Worm (Caenorhabditis elegans) whole organism, L2 larva: Measurements from ENCODE around the gene E01G6.2.

Experiments used
- C34F6.9 ChIP-seq: fragments of 150-350 bp; optimal IDR thresholded peaks from 2 replicates; lab custom pipeline; 2014; ENCODE audit warnings: missing biosample characterization, missing genetic modification characterization
- R02D3.7 ChIP-seq: fragments of 150-350 bp; optimal IDR thresholded peaks from 2 replicates; lab custom pipeline; 2014; ENCODE audit warnings: missing biosample characterization, missing genetic modification characterization
- Y55F3AM.14 ChIP-seq: fragments of 200-800 bp; sonication (Bioruptor generic); optimal IDR thresholded peaks from 2 replicates; lab custom pipeline; 2018; ENCODE audit warnings: mild to moderate bottlenecking, missing genetic modification characterization, missing compliant biosample characterization
- ZK546.5 ChIP-seq: sonication (generic microtip); optimal IDR thresholded peaks from 2 replicates; lab custom pipeline; 2017; ENCODE audit warnings: missing biosample characterization, missing genetic modification characterization
- alr-1 ChIP-seq: fragments of 150-350 bp; optimal IDR thresholded peaks from 2 replicates; lab custom pipeline; 2014; ENCODE audit warnings: missing biosample characterization, missing genetic modification characterization
- aly-2 ChIP-seq: fragments of 150-350 bp; optimal IDR thresholded peaks from 2 replicates; lab custom pipeline; 2014; ENCODE audit warnings: missing biosample characterization, missing genetic modification characterization
- ama-1 ChIP-seq: fragments of 150-350 bp; optimal IDR thresholded peaks from 2 replicates; lab custom pipeline; 2018; ENCODE audit warnings: inconsistent platforms
- blmp-1 ChIP-seq: sonication (generic microtip); optimal IDR thresholded peaks from 2 replicates; lab custom pipeline; 2017; ENCODE audit warnings: missing genetic modification characterization, mild to moderate bottlenecking, missing compliant biosample characterization, antibody characterized with exemption, moderate library complexity; ENCODE audit not compliant: insufficient read depth
- ceh-82 ChIP-seq: fragments of 150-350 bp; optimal IDR thresholded peaks from 2 replicates; lab custom pipeline; 2014; ENCODE audit warnings: missing biosample characterization, missing genetic modification characterization
- crh-2 ChIP-seq: sonication (generic microtip); optimal IDR thresholded peaks from 2 replicates; lab custom pipeline; 2017; ENCODE audit warnings: missing biosample characterization, missing genetic modification characterization
- dmd-4 ChIP-seq: sonication (generic microtip); optimal IDR thresholded peaks from 2 replicates; lab custom pipeline; 2017; ENCODE audit warnings: missing biosample characterization, missing genetic modification characterization
- egl-27 ChIP-seq: sonication (generic microtip); optimal IDR thresholded peaks from 3 replicates; lab custom pipeline; 2017; ENCODE audit warnings: missing biosample characterization, missing genetic modification reagents, missing genetic modification characterization
- elt-1 ChIP-seq: fragments of 150-350 bp; optimal IDR thresholded peaks from 2 replicates; lab custom pipeline; 2014; ENCODE audit warnings: missing biosample characterization, missing genetic modification characterization
- fos-1 ChIP-seq: fragments of 150-350 bp; optimal IDR thresholded peaks from 2 replicates; lab custom pipeline; 2014; ENCODE audit warnings: missing biosample characterization, missing genetic modification characterization
- gmeb-1 ChIP-seq: fragments of 150-350 bp; optimal IDR thresholded peaks from 2 replicates; lab custom pipeline; 2014; ENCODE audit warnings: missing biosample characterization, missing genetic modification characterization
- lin-11 ChIP-seq: fragments of 150-350 bp; sonication (generic microtip); optimal IDR thresholded peaks from 2 replicates; lab custom pipeline; 2014; ENCODE audit warnings: missing biosample characterization, missing genetic modification characterization, inconsistent platforms, mixed read lengths
- lin-13 ChIP-seq: fragments of 150-350 bp; optimal IDR thresholded peaks from 2 replicates; lab custom pipeline; 2014; ENCODE audit warnings: missing biosample characterization, missing genetic modification reagents, missing genetic modification characterization
- lin-39 ChIP-seq: fragments of 150-350 bp; optimal IDR thresholded peaks from 2 replicates; lab custom pipeline; 2014; ENCODE audit warnings: missing biosample characterization, missing genetic modification reagents, missing genetic modification characterization
- mab-5 ChIP-seq: fragments of 150-350 bp; optimal IDR thresholded peaks from 2 replicates; lab custom pipeline; 2014; ENCODE audit warnings: missing biosample characterization, missing genetic modification characterization
- mbf-1 ChIP-seq: sonication (generic microtip); optimal IDR thresholded peaks from 2 replicates; lab custom pipeline; 2017; ENCODE audit warnings: missing biosample characterization, missing genetic modification characterization
- mdl-1 ChIP-seq, 2 experiments: fragments of 150-350 bp in 1 of 2; sonication (generic microtip) in 1 of 2; optimal IDR thresholded peaks; 2 replicates each; lab custom pipeline; 2017; ENCODE audit warnings: missing biosample characterization in 2 of 2, missing genetic modification characterization in 2 of 2
- nhr-10 ChIP-seq: sonication (generic microtip); optimal IDR thresholded peaks from 2 replicates; lab custom pipeline; 2017; ENCODE audit warnings: missing biosample characterization, missing genetic modification characterization
- nhr-11 ChIP-seq: fragments of 150-350 bp; optimal IDR thresholded peaks from 2 replicates; lab custom pipeline; 2014; ENCODE audit warnings: missing biosample characterization, missing genetic modification characterization
- nhr-12 ChIP-seq: fragments of 150-350 bp; optimal IDR thresholded peaks from 2 replicates; lab custom pipeline; 2014; ENCODE audit warnings: missing biosample characterization, missing genetic modification characterization
- nhr-129 ChIP-seq: fragments of 150-350 bp; optimal IDR thresholded peaks from 2 replicates; lab custom pipeline; 2014; ENCODE audit warnings: missing biosample characterization, missing genetic modification characterization
- nhr-21 ChIP-seq: fragments of 150-350 bp; optimal IDR thresholded peaks from 2 replicates; lab custom pipeline; 2014; ENCODE audit warnings: missing biosample characterization, missing genetic modification characterization
- nhr-23 ChIP-seq: fragments of 150-350 bp; optimal IDR thresholded peaks from 2 replicates; lab custom pipeline; 2014; ENCODE audit warnings: missing biosample characterization, missing genetic modification reagents, missing genetic modification characterization
- nhr-237 ChIP-seq: fragments of 150-350 bp; optimal IDR thresholded peaks from 2 replicates; lab custom pipeline; 2014; ENCODE audit warnings: missing biosample characterization, missing genetic modification characterization
- nhr-77 ChIP-seq: fragments of 150-350 bp; optimal IDR thresholded peaks from 2 replicates; lab custom pipeline; 2014; ENCODE audit warnings: missing biosample characterization, missing genetic modification characterization
- sem-4 ChIP-seq: fragments of 150-350 bp; optimal IDR thresholded peaks from 2 replicates; lab custom pipeline; 2014; ENCODE audit warnings: missing biosample characterization, missing genetic modification reagents, missing genetic modification characterization
- skn-1 ChIP-seq: sonication (generic microtip); optimal IDR thresholded peaks from 2 replicates; lab custom pipeline; 2017; ENCODE audit warnings: missing biosample characterization, missing genetic modification characterization
- sma-3 ChIP-seq: sonication (generic microtip); optimal IDR thresholded peaks from 2 replicates; lab custom pipeline; 2016; ENCODE audit warnings: missing genetic modification reagents, missing genetic modification characterization, missing compliant biosample characterization
- sma-9 ChIP-seq, 2 experiments: fragments of 150-350 bp in 1 of 2; sonication (generic microtip) in 1 of 2; optimal IDR thresholded peaks; 2 replicates each; lab custom pipeline; 2014 to 2016; ENCODE audit warnings: missing genetic modification characterization in 2 of 2, mild to moderate bottlenecking in 1 of 2, missing biosample characterization in 1 of 2, missing compliant biosample characterization in 1 of 2, missing genetic modification reagents in 1 of 2, moderate library complexity in 1 of 2
- snpc-4 ChIP-seq: fragments of 150-350 bp; optimal IDR thresholded peaks from 2 replicates; lab custom pipeline; 2014; ENCODE audit warnings: missing biosample characterization, missing genetic modification characterization
- unc-39 ChIP-seq: fragments of 150-350 bp; optimal IDR thresholded peaks from 2 replicates; lab custom pipeline; 2014; ENCODE audit warnings: missing biosample characterization, missing genetic modification characterization
- unc-55 ChIP-seq: fragments of 150-350 bp; sonication (generic microtip); optimal IDR thresholded peaks from 3 replicates; lab custom pipeline; 2014; ENCODE audit warnings: missing biosample characterization, missing genetic modification reagents, missing genetic modification characterization
- unc-62 ChIP-seq: fragments of 150-350 bp; optimal IDR thresholded peaks from 2 replicates; lab custom pipeline; 2014; ENCODE audit warnings: missing biosample characterization, missing genetic modification reagents, missing genetic modification characterization
- zag-1 ChIP-seq: fragments of 150-350 bp; optimal IDR thresholded peaks from 2 replicates; lab custom pipeline; 2014; ENCODE audit warnings: missing biosample characterization, missing genetic modification characterization
- ztf-1 ChIP-seq: fragments of 200-800 bp; sonication (Bioruptor generic); conservative IDR thresholded peaks from 2 replicates; pipeline ENCODE4 v1.3.6; 2022; ENCODE audit warnings: missing genetic modification characterization, missing compliant biosample characterization
- ztf-11 ChIP-seq: sonication (generic microtip); optimal IDR thresholded peaks from 2 replicates; lab custom pipeline; 2017; ENCODE audit warnings: missing biosample characterization, missing genetic modification characterization

Gene E01G6.2

DNA sequence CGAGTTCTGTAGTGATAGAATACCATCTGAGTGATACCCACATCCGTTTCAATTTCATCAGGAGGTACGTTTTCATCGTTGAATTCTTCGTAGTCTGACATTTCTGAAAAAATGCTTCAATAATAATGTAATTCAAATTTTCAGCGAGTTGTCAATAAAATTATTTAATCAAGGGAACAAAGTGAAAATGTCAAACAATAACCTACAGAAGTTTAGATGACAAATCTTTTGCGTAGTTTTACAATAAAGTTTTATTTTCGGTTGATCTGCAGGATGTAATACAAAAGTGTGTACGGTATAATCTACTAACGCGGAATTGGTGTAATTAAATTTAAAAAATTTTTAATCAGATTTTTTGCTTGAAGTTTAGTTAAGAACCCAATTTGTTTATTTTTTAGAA lies 31.8 kb downstream of the E01G6.2 start, which contains the start of gene C04B4.5:
C04B4.5 (minus strand) TSS at position 101 of the 400 bp plus-strand sequence.
- TF ChIP-seq mbf-1 (tag; lab: Kevin White, UChicago): no peak
- TF ChIP-seq skn-1 (tag; lab: Kevin White, UChicago): no peak
- no peak for TF ChIP-seq unc-62 (GFP tag; lab: Kevin White, UChicago)
- no peak for TF ChIP-seq nhr-12 (tag; lab: Kevin White, UChicago)
- no peak for TF ChIP-seq gmeb-1 (tag; lab: Kevin White, UChicago)
- TF ChIP-seq sma-3 (GFP tag; lab: Kevin White, UChicago): no peak
- no peak for TF ChIP-seq ztf-1 (GFP tag; lab: Robert Waterston, UW)

DNA sequence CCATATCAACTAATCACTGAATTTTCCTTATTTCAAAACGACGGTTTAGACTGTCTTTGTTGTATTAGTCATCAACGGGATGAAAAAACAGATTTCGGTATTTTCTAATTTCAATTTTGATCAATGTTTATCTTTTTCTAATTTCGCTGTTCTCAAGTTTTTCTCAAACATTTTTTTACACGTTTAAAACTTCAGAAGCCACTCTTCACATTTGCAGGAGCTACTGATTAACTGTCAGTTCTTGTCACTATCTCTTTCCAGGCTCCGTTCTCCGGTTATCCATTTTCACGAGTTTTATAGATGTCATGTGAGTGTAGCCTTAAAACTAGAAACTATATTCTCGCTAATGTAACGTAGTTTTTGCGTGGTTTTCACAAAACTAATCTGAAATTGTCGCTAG lies 34.1 kb downstream of the E01G6.2 start, which contains the start of gene C04B4.4:
C04B4.4 (plus strand) TSS at position 301 of the 400 bp plus-strand sequence.
- TF ChIP-seq unc-55 (GFP tag; lab: Kevin White, UChicago) (no peak), egl-27 (no peak), crh-2 (tag; lab: Kevin White, UChicago) (no peak), ztf-1 (GFP tag; lab: Robert Waterston, UW) (no peak), elt-1 (tag; lab: Kevin White, UChicago) (no peak), blmp-1 (no peak), Y55F3AM.14 (GFP tag; lab: Kevin White, UChicago) (no peak), alr-1 (no peak), lin-13 (GFP tag; lab: Kevin White, UChicago) (no peak), R02D3.7 (tag; lab: Kevin White, UChicago) (no peak), unc-62 (GFP tag; lab: Kevin White, UChicago) (no peak), ceh-82 (no peak), mab-5 (tag; lab: Kevin White, UChicago) (no peak)
- TF ChIP-seq, all 48 proteins: peak for 0

DNA sequence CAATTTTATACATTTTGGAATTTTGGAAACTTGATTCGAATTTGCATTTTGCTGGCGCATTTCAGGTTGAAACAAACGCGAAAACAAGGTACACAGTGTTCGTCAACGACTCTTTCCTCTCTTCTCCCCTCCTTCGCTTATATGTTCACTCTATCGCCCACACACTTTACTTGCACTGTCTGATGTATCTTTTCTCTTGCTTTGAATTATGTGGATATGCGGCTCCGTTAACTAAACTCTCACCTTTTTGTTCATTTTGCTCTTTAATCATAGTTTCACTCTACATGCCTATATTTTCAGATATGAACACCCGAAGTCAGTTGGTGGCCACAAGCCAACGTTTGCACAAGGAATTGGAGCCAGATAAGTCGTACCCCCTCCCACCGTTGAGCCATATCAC lies 37.8 kb downstream of the E01G6.2 start, which contains the start of gene W06D11.1:
W06D11.1 (plus strand) TSS at position 301 of the 400 bp plus-strand sequence.
- no peak for TF ChIP-seq sma-3 (GFP tag; lab: Kevin White, UChicago)
- no peak for TF ChIP-seq nhr-10 (tag; lab: Kevin White, UChicago)
- TF ChIP-seq Y55F3AM.14 (GFP tag; lab: Kevin White, UChicago): no peak
- no peak for TF ChIP-seq nhr-23 (tag; lab: Kevin White, UChicago)
- no peak for TF ChIP-seq alr-1
- TF ChIP-seq, all 48 proteins: peak for 0

DNA sequence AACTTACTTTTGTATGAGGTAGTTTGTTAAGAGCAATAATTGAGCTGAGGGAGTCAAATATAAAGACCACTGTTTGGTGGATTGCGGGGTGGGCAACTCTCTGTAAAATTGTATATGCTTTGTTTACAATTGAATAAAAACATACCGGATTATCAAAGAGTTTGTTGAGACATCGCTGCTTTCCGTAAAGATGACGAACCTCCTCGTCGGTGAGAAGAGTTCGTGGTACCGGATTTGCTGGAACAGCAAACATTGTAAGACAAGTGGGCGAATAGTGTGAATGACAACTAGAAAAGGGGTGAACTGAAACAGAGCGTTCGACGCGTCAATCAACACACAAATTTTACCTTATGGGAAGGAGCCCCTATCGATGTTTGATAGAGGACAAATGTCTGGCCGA lies 39.9 kb downstream of the E01G6.2 start, which contains the start of gene W06D11.2:
W06D11.2 (minus strand) TSS at position 339 of the 400 bp plus-strand sequence.
- TF ChIP-seq aly-2 (tag; lab: Kevin White, UChicago): no peak
- no peak for TF ChIP-seq ZK546.5
- no peak for TF ChIP-seq unc-39 (tag; lab: Kevin White, UChicago)
- TF ChIP-seq snpc-4 (tag; lab: Kevin White, UChicago): no peak
- no peak for TF ChIP-seq alr-1
- TF ChIP-seq lin-39 (tag; lab: Kevin White, UChicago): no peak
- TF ChIP-seq sem-4 (tag; lab: Kevin White, UChicago): no peak
- TF ChIP-seq fos-1 (tag; lab: Kevin White, UChicago): no peak
- TF ChIP-seq nhr-23 (tag; lab: Kevin White, UChicago): no peak
- TF ChIP-seq nhr-237 (tag; lab: Kevin White, UChicago): no peak
- TF ChIP-seq elt-1 (tag; lab: Kevin White, UChicago): no peak
- TF ChIP-seq blmp-1: no peak
- TF ChIP-seq unc-62 (GFP tag; lab: Kevin White, UChicago): no peak
- no peak for TF ChIP-seq nhr-21 (tag; lab: Kevin White, UChicago)
- no peak for TF ChIP-seq zag-1 (tag; lab: Kevin White, UChicago)
- TF ChIP-seq dmd-4 (tag; lab: Kevin White, UChicago): no peak
- TF ChIP-seq nhr-77 (tag; lab: Kevin White, UChicago): no peak
- TF ChIP-seq ztf-11: no peak
- no peak for TF ChIP-seq nhr-11 (tag; lab: Kevin White, UChicago)

- TF ChIP-seq alr-1 (no peak), elt-1 (tag; lab: Kevin White, UChicago) (no peak), sma-9 (GFP tag; optimal IDR thresholded peaks at IDR 0.05; lab: Kevin White, UChicago) (no peak), sma-9 (tag; optimal IDR thresholded peaks at IDR 0.05; lab: Kevin White, UChicago) (no peak), C34F6.9 (tag; lab: Kevin White, UChicago) (no peak), aly-2 (tag; lab: Kevin White, UChicago) (no peak), gmeb-1 (tag; lab: Kevin White, UChicago) (no peak), nhr-21 (tag; lab: Kevin White, UChicago) (no peak), ama-1 (no peak), nhr-12 (tag; lab: Kevin White, UChicago) (no peak), nhr-129 (no peak), nhr-237 (tag; lab: Kevin White, UChicago) (no peak), nhr-10 (tag; lab: Kevin White, UChicago) (no peak), mdl-1 (tag; optimal IDR thresholded peaks at IDR 0.05; lab: Kevin White, UChicago) (no peak), nhr-11 (tag; lab: Kevin White, UChicago) (no peak), unc-62 (GFP tag; lab: Kevin White, UChicago) (no peak), fos-1 (tag; lab: Kevin White, UChicago) (no peak), ztf-1 (GFP tag; lab: Robert Waterston, UW) (no peak), ceh-82 (no peak), lin-11 (tag; lab: Kevin White, UChicago) (no peak), mab-5 (tag; lab: Kevin White, UChicago) (no peak)
Measured at ce11 chrX:12298324-12298723, 41.9 kb downstream of the E01G6.2 start, which contains the start of gene W06D11.3. Gene W06D11.3, plus strand, starts transcription at chrX:12298683.
